Worm (Caenorhabditis elegans) whole organism, young adult: ENCODE results near the gene T07D1.3.

Experiments
- C17E4.6 ChIP-seq: fragments of 200-800 bp; sonication (Bioruptor generic); IDR thresholded peaks from 2 replicates; pipeline ENCODE4 v1.3.6; 2022; ENCODE audit warnings: missing genetic modification reagents, missing genetic modification characterization, missing compliant biosample characterization
- F33H1.4 ChIP-seq: fragments of 200-800 bp; sonication (Bioruptor generic); IDR thresholded peaks from 2 replicates; pipeline ENCODE4 v1.3.6; 2022; ENCODE audit warnings: missing genetic modification reagents, missing genetic modification characterization, missing compliant biosample characterization
- F37B4.10 ChIP-seq: fragments of 200-800 bp; sonication (Bioruptor generic); IDR thresholded peaks from 2 replicates; pipeline ENCODE4 v1.3.6; 2022; ENCODE audit warnings: missing genetic modification characterization, missing compliant biosample characterization
- F52B5.7 ChIP-seq: sonication (generic microtip); optimal IDR thresholded peaks from 2 replicates; lab custom pipeline; 2016; ENCODE audit warnings: mild to moderate bottlenecking, missing genetic modification characterization, missing compliant biosample characterization
- F57C9.4 ChIP-seq: sonication (generic microtip); optimal IDR thresholded peaks from 2 replicates; lab custom pipeline; 2017; ENCODE audit warnings: mild to moderate bottlenecking, missing genetic modification characterization, missing compliant biosample characterization
- K11D2.4 ChIP-seq: fragments of 200-800 bp; sonication (Bioruptor generic); IDR thresholded peaks from 2 replicates; pipeline ENCODE4 v1.3.6; 2022; ENCODE audit warnings: missing genetic modification reagents, missing genetic modification characterization, missing compliant biosample characterization
- Y56A3A.18 ChIP-seq: fragments of 200-800 bp; sonication (Bioruptor generic); IDR thresholded peaks from 2 replicates; pipeline ENCODE4 v1.3.6; 2022; ENCODE audit warnings: missing genetic modification reagents, missing genetic modification characterization, missing compliant biosample characterization
- Y67H2A.10 ChIP-seq: fragments of 200-800 bp; sonication (Bioruptor generic); conservative IDR thresholded peaks from 2 replicates; pipeline ENCODE4 v1.3.6; 2022; ENCODE audit warnings: missing genetic modification reagents, missing genetic modification characterization, missing compliant biosample characterization
- ZK185.1 ChIP-seq: sonication (generic microtip); optimal IDR thresholded peaks from 2 replicates; lab custom pipeline; 2016; ENCODE audit warnings: mild to moderate bottlenecking, missing genetic modification characterization, missing compliant biosample characterization; ENCODE audit not compliant: poor library complexity, severe bottlenecking
- ama-1 ChIP-seq, 3 experiments: fragments of 150-350 bp in 1 of 3; sonication (generic microtip) in 2 of 3; optimal IDR thresholded peaks; 2 replicates each; lab custom pipeline; 2014 to 2018; ENCODE audit warnings: missing biosample characterization in 2 of 3, missing genetic modification characterization in 2 of 3, missing genetic modification reagents in 2 of 3
- attf-3 ChIP-seq: fragments of 200-800 bp; sonication (Bioruptor generic); conservative IDR thresholded peaks from 2 replicates; pipeline ENCODE4 v1.3.6; 2022; ENCODE audit warnings: missing genetic modification reagents, missing genetic modification characterization, missing compliant biosample characterization
- attf-5 ChIP-seq: fragments of 200-800 bp; sonication (Bioruptor generic); optimal IDR thresholded peaks from 2 replicates; lab custom pipeline; 2018; ENCODE audit warnings: mild to moderate bottlenecking, missing genetic modification characterization, missing compliant biosample characterization
- bed-2 ChIP-seq: fragments of 200-800 bp; sonication (Bioruptor generic); IDR thresholded peaks from 2 replicates; pipeline ENCODE4 v1.3.6; 2022; ENCODE audit warnings: missing genetic modification reagents, missing genetic modification characterization, missing compliant biosample characterization
- ccch-3 ChIP-seq: fragments of 200-800 bp; sonication (Bioruptor generic); optimal IDR thresholded peaks from 2 replicates; lab custom pipeline; 2018; ENCODE audit warnings: mild to moderate bottlenecking, missing genetic modification characterization, missing compliant biosample characterization
- cebp-1 ChIP-seq, 2 experiments: fragments of 200-800 bp in 1 of 2; sonication (Bioruptor generic) in 1 of 2; sonication (generic microtip) in 1 of 2; IDR thresholded peaks in 1 of 2; optimal IDR thresholded peaks in 1 of 2; 2 replicates each; pipeline versions ENCODE4 v1.3.6 to Lab custom; 2017 to 2022; ENCODE audit warnings: missing compliant biosample characterization in 2 of 2, missing genetic modification characterization in 2 of 2, mild to moderate bottlenecking in 1 of 2, missing genetic modification reagents in 1 of 2, moderate library complexity in 1 of 2
- ceh-58 ChIP-seq: fragments of 200-800 bp; sonication (Bioruptor generic); IDR thresholded peaks from 2 replicates; pipeline ENCODE4 v1.3.6; 2022; ENCODE audit warnings: missing genetic modification characterization, missing compliant biosample characterization
- dpff-1 ChIP-seq: sonication (generic microtip); optimal IDR thresholded peaks from 2 replicates; lab custom pipeline; 2017; ENCODE audit warnings: mild to moderate bottlenecking, missing genetic modification characterization, missing compliant biosample characterization
- dpl-1 ChIP-seq: fragments of 150-350 bp; optimal IDR thresholded peaks from 2 replicates; lab custom pipeline; 2014; ENCODE audit warnings: missing biosample characterization, missing genetic modification reagents, missing genetic modification characterization
- efl-1 ChIP-seq: fragments of 150-350 bp; optimal IDR thresholded peaks from 2 replicates; lab custom pipeline; 2014; ENCODE audit warnings: missing biosample characterization, missing genetic modification reagents, missing genetic modification characterization
- egrh-3 ChIP-seq: fragments of 200-800 bp; sonication (Bioruptor generic); IDR thresholded peaks from 2 replicates; pipeline ENCODE4 v1.3.6; 2022; ENCODE audit warnings: missing genetic modification reagents, missing genetic modification characterization, missing compliant biosample characterization
- ekl-4 ChIP-seq: fragments of 200-800 bp; sonication (Bioruptor generic); IDR thresholded peaks from 2 replicates; pipeline ENCODE4 v1.3.6; 2022; ENCODE audit warnings: missing genetic modification reagents, missing genetic modification characterization, missing compliant biosample characterization
- ets-4 ChIP-seq: fragments of 200-800 bp; sonication (Bioruptor generic); optimal IDR thresholded peaks from 2 replicates; lab custom pipeline; 2018; ENCODE audit warnings: mild to moderate bottlenecking, missing genetic modification characterization, missing compliant biosample characterization
- fkh-3 ChIP-seq: sonication (generic microtip); optimal IDR thresholded peaks from 2 replicates; lab custom pipeline; 2016; ENCODE audit warnings: mild to moderate bottlenecking, missing genetic modification characterization, missing compliant biosample characterization
- hmg-20 ChIP-seq: fragments of 200-800 bp; sonication (Bioruptor generic); IDR thresholded peaks from 2 replicates; pipeline ENCODE4 v1.3.6; 2022; ENCODE audit warnings: missing genetic modification reagents, missing genetic modification characterization, missing compliant biosample characterization
- lag-1 ChIP-seq: fragments of 200-800 bp; sonication (Bioruptor generic); IDR thresholded peaks from 2 replicates; pipeline ENCODE4 v1.3.6; 2022; ENCODE audit warnings: missing genetic modification reagents, missing genetic modification characterization, missing compliant biosample characterization
- let-607 ChIP-seq, 2 experiments: fragments of 200-800 bp in 1 of 2; sonication (Bioruptor generic) in 1 of 2; sonication (generic microtip) in 1 of 2; optimal IDR thresholded peaks; 2 replicates each; lab custom pipeline; 2016 to 2018; ENCODE audit warnings: mild to moderate bottlenecking in 2 of 2, missing compliant biosample characterization in 2 of 2, missing genetic modification characterization in 2 of 2, moderate library complexity in 2 of 2, missing genotype in 1 of 2
- lin-35 ChIP-seq, 3 experiments: fragments of 150-350 bp in 2 of 3; sonication (generic microtip) in 1 of 3; optimal IDR thresholded peaks; 2 replicates each; lab custom pipeline; 2014 to 2018; ENCODE audit warnings: missing biosample characterization in 3 of 3, missing genetic modification characterization in 3 of 3, missing genetic modification reagents in 3 of 3
- madf-6 ChIP-seq: fragments of 200-800 bp; sonication (Bioruptor generic); IDR thresholded peaks from 2 replicates; pipeline ENCODE4 v1.3.6; 2022; ENCODE audit warnings: missing genetic modification reagents, missing genetic modification characterization, missing compliant biosample characterization
- mcd-1 ChIP-seq: fragments of 200-800 bp; sonication (Bioruptor generic); IDR thresholded peaks from 2 replicates; pipeline ENCODE4 v1.3.6; 2022; ENCODE audit warnings: missing genetic modification reagents, missing genetic modification characterization, missing compliant biosample characterization
- mel-28 ChIP-seq: sonication (generic microtip); optimal IDR thresholded peaks from 2 replicates; lab custom pipeline; 2016; ENCODE audit warnings: borderline replicate concordance, mild to moderate bottlenecking, missing genetic modification characterization, missing compliant biosample characterization
- mes-4 ChIP-seq: sonication (generic microtip); optimal IDR thresholded peaks from 2 replicates; lab custom pipeline; 2016; ENCODE audit warnings: missing genotype, missing genetic modification characterization, missing compliant biosample characterization
- mxl-1 ChIP-seq: sonication (generic microtip); optimal IDR thresholded peaks from 2 replicates; lab custom pipeline; 2016; ENCODE audit warnings: missing genetic modification characterization, missing compliant biosample characterization
- nhr-179 ChIP-seq: sonication (generic microtip); optimal IDR thresholded peaks from 2 replicates; lab custom pipeline; 2016; ENCODE audit warnings: mild to moderate bottlenecking, missing genetic modification characterization, missing compliant biosample characterization
- nhr-80 ChIP-seq: sonication (generic microtip); optimal IDR thresholded peaks from 2 replicates; lab custom pipeline; 2016; ENCODE audit warnings: missing genetic modification characterization, missing compliant biosample characterization
- rcor-1 ChIP-seq: fragments of 200-800 bp; sonication (Bioruptor generic); IDR thresholded peaks from 2 replicates; pipeline ENCODE4 v1.3.6; 2022; ENCODE audit warnings: missing genetic modification reagents, missing genetic modification characterization, missing compliant biosample characterization
- rec-8 ChIP-seq, 2 experiments: sonication (generic microtip); optimal IDR thresholded peaks; 2 replicates each; lab custom pipeline; 2016; ENCODE audit warnings: mild to moderate bottlenecking in 2 of 2, missing genetic modification characterization in 2 of 2, missing genetic modification reagents in 2 of 2, missing genotype in 2 of 2, missing biosample characterization in 1 of 2, missing compliant biosample characterization in 1 of 2, moderate library complexity in 1 of 2
- snpc-1.3 ChIP-seq: sonication (generic microtip); optimal IDR thresholded peaks from 2 replicates; lab custom pipeline; 2017; ENCODE audit warnings: missing genetic modification characterization, mild to moderate bottlenecking, missing compliant biosample characterization, antibody characterized with exemption, moderate library complexity, missing genotype, missing genetic modification reagents; ENCODE audit not compliant: insufficient read depth
- snpc-3.4 ChIP-seq: sonication (generic microtip); optimal IDR thresholded peaks from 2 replicates; lab custom pipeline; 2017; ENCODE audit warnings: missing genetic modification characterization, mild to moderate bottlenecking, missing compliant biosample characterization, antibody characterized with exemption, moderate library complexity, missing genotype, missing genetic modification reagents
- tbp1 ChIP-seq: fragments of 200-800 bp; sonication (Bioruptor generic); optimal IDR thresholded peaks from 2 replicates; lab custom pipeline; 2018; ENCODE audit warnings: mild to moderate bottlenecking, missing genetic modification characterization, missing compliant biosample characterization
- unc-130 ChIP-seq: sonication (generic microtip); optimal IDR thresholded peaks from 2 replicates; lab custom pipeline; 2016; ENCODE audit warnings: missing genetic modification reagents, missing genetic modification characterization, missing compliant biosample characterization
- unc-62 ChIP-seq: fragments of 150-350 bp; optimal IDR thresholded peaks from 2 replicates; lab custom pipeline; 2014; ENCODE audit warnings: missing biosample characterization, missing genetic modification reagents, missing genetic modification characterization
- zfh-2 ChIP-seq: fragments of 200-800 bp; sonication (Bioruptor generic); conservative IDR thresholded peaks from 2 replicates; pipeline ENCODE4 v1.3.6; 2022; ENCODE audit warnings: missing genetic modification reagents, missing genetic modification characterization, missing compliant biosample characterization
- ztf-22 ChIP-seq: fragments of 200-800 bp; sonication (Bioruptor generic); optimal IDR thresholded peaks from 2 replicates; lab custom pipeline; 2018; ENCODE audit warnings: mild to moderate bottlenecking, missing genetic modification characterization, moderate library complexity, missing compliant biosample characterization
- ztf-28 ChIP-seq: fragments of 200-800 bp; sonication (Bioruptor generic); IDR thresholded peaks from 2 replicates; pipeline ENCODE4 v1.3.6; 2022; ENCODE audit warnings: missing genetic modification reagents, missing genetic modification characterization, missing compliant biosample characterization
- ztf-3 ChIP-seq: fragments of 200-800 bp; sonication (Bioruptor generic); optimal IDR thresholded peaks from 2 replicates; lab custom pipeline; 2018; ENCODE audit warnings: mild to moderate bottlenecking, missing genetic modification characterization, missing compliant biosample characterization

T07D1.3 gene

DNA sequence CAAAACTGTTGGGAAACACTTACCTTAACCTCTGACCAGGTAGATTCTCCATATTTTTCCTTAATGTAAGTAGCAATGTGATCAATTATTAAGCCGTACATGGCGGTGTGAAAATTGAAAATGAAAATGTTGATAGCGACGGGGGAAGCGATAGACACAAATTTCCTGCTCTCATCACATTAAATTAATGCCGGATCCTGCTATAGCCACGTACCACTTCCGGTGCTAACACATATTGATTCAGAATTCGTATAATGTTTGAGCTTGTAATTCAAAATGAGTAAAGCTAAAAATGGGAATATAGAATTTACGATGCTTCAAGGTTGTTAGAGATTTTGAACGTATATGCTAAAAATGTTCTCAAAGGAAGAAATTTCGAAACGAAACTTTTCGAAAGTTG lies 15.8 kb downstream of the T07D1.3 start, which contains the start of gene gcy-31:
Gene gcy-31, minus strand, starts transcription at position 101 of the 400 bp plus-strand sequence.
- TF ChIP-seq lin-35 (GFP tag; optimal IDR thresholded peaks at IDR 0.05; lab: Kevin White, UChicago) (no peak), ama-1 (optimal IDR thresholded peaks at IDR 0.05; lab: Kevin White, UChicago) (no peak), ama-1 (GFP tag; optimal IDR thresholded peaks at IDR 0.05; lab: Kevin White, UChicago) (no peak), tbp1 (GFP tag; lab: Kevin White, UChicago) (no peak), attf-3 (GFP tag; lab: Robert Waterston, UW) (no peak), ztf-28 (GFP tag; lab: Robert Waterston, UW) (no peak), ZK185.1 (tag; lab: Kevin White, UChicago) (no peak), cebp-1 (GFP tag; IDR thresholded peaks at IDR 0.05; lab: Robert Waterston, UW) (no peak), cebp-1 (tag; optimal IDR thresholded peaks at IDR 0.05; lab: Kevin White, UChicago) (no peak), nhr-179 (tag; lab: Kevin White, UChicago) (no peak), rec-8 (tag; optimal IDR thresholded peaks at IDR 0.05; lab: Kevin White, UChicago) (no peak), efl-1 (GFP tag; lab: Kevin White, UChicago) (no peak), K11D2.4 (GFP tag; lab: Robert Waterston, UW) (no peak), Y56A3A.18 (GFP tag; lab: Robert Waterston, UW) (no peak), mxl-1 (no peak), unc-62 (no peak), egrh-3 (GFP tag; lab: Robert Waterston, UW) (no peak), F57C9.4 (tag; lab: Kevin White, UChicago) (no peak)

DNA sequence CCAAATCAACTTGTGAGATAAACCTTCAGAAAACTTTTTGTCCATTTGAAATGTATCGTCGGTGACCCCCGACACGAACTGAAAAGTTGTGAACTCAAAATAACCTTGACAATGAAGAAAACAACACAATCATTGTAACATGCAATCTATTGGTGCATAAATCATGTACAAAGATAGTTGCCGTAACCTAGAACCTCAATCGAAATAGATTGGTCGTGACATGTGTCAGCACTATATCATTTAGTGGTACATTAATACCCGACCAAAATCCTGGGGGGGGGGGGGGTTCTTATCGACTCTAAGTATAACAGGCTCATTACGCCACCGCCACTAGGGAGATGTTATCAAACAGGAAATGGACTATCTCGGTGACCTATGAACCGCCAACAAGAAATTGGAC lies 16.3 kb downstream of the T07D1.3 start:
- TF ChIP-seq Y67H2A.10 (no peak), ets-4 (no peak), lag-1 (no peak), hmg-20 (GFP tag; lab: Robert Waterston, UW) (no peak), let-607 (tag; optimal IDR thresholded peaks at IDR 0.05; lab: Kevin White, UChicago) (no peak), F33H1.4 (no peak), fkh-3 (tag; lab: Kevin White, UChicago) (no peak), ztf-22 (no peak), ztf-3 (GFP tag; lab: Kevin White, UChicago) (no peak), nhr-80 (tag; lab: Kevin White, UChicago) (no peak), madf-6 (GFP tag; lab: Robert Waterston, UW) (no peak), unc-130 (GFP tag; lab: Kevin White, UChicago) (no peak), mes-4 (tag; lab: Kevin White, UChicago) (no peak), ekl-4 (GFP tag; lab: Robert Waterston, UW) (no peak), ccch-3 (no peak), dpl-1 (GFP tag; lab: Kevin White, UChicago) (no peak), F37B4.10 (GFP tag; lab: Robert Waterston, UW) (no peak)
- TF ChIP-seq, all 124 proteins: peak for 0

DNA sequence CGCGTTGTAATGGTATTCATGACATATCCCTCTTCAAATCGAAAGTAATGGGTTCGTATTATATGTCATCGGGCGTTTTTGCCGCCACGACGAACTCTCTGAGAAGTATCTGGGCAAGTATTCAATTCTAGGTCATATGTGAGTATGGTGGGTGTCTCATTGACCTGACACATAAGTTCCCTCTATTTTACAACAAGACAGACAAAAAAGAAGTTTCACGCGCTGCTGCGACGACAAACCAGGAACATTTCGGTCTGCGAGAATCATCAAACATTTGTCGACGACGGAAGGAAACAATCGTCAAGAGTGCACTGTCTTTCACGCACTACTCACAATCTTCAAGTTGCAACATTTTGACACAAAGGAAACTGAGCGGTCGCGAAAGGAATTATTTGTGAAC lies 17.9 kb downstream of the T07D1.3 start:
- TF ChIP-seq mel-28 (tag; lab: Kevin White, UChicago) (no peak), ceh-58 (no peak), mcd-1 (GFP tag; lab: Robert Waterston, UW) (no peak), zfh-2 (GFP tag; lab: Robert Waterston, UW) (no peak), unc-62 (no peak), snpc-1.3 (tag; lab: Kevin White, UChicago) (no peak), C17E4.6 (GFP tag; lab: Robert Waterston, UW) (no peak), attf-5 (GFP tag; lab: Kevin White, UChicago) (no peak), snpc-3.4 (tag; lab: Kevin White, UChicago) (no peak), F52B5.7 (tag; lab: Kevin White, UChicago) (no peak), dpl-1 (GFP tag; lab: Kevin White, UChicago) (no peak), bed-2 (GFP tag; lab: Robert Waterston, UW) (no peak), dpff-1 (no peak), rcor-1 (GFP tag; lab: Robert Waterston, UW) (no peak)
